Worm (Caenorhabditis elegans) whole organism, mixed stage, embryonic: Measurements from ENCODE around the gene C03E10.1.

ENCODE experiments used
- M03D4.4 ChIP-seq: sonication (generic microtip); optimal IDR thresholded peaks from 2 replicates; lab custom pipeline; 2017; ENCODE audit warnings: mild to moderate bottlenecking, missing genetic modification characterization, missing compliant biosample characterization
- bed-3 ChIP-seq: fragments of 200-800 bp; sonication (Bioruptor generic); optimal IDR thresholded peaks from 3 replicates; lab custom pipeline; 2018; ENCODE audit warnings: mild to moderate bottlenecking, missing genetic modification characterization, moderate library complexity, missing compliant biosample characterization
- blmp-1 ChIP-seq: fragments of 150-350 bp; optimal IDR thresholded peaks from 2 replicates; lab custom pipeline; 2014; ENCODE audit warnings: missing biosample characterization, missing genetic modification characterization
- ceh-39 ChIP-seq: fragments of 150-350 bp; optimal IDR thresholded peaks from 2 replicates; lab custom pipeline; 2014; ENCODE audit warnings: missing biosample characterization, missing genetic modification characterization
- ceh-43 ChIP-seq: fragments of 200-800 bp; sonication (Bioruptor generic); optimal IDR thresholded peaks from 2 replicates; lab custom pipeline; 2018; ENCODE audit warnings: mild to moderate bottlenecking, missing genetic modification characterization, moderate library complexity, missing compliant biosample characterization
- ceh-83 ChIP-seq: fragments of 200-800 bp; sonication (Bioruptor generic); optimal IDR thresholded peaks from 2 replicates; lab custom pipeline; 2018; ENCODE audit warnings: mild to moderate bottlenecking, missing genetic modification characterization, missing compliant biosample characterization
- ces-1 ChIP-seq: fragments of 150-350 bp; optimal IDR thresholded peaks from 2 replicates; lab custom pipeline; 2014; ENCODE audit warnings: missing biosample characterization, missing genetic modification reagents, missing genetic modification characterization
- cnd-1 ChIP-seq: fragments of 200-800 bp; sonication (Bioruptor generic); optimal IDR thresholded peaks from 2 replicates; lab custom pipeline; 2018; ENCODE audit warnings: mild to moderate bottlenecking, missing genetic modification characterization, missing compliant biosample characterization
- drap-1 ChIP-seq: fragments of 200-800 bp; sonication (Bioruptor generic); optimal IDR thresholded peaks from 3 replicates; lab custom pipeline; 2018; ENCODE audit warnings: mild to moderate bottlenecking, missing genetic modification characterization, missing compliant biosample characterization
- elt-1 ChIP-seq: sonication (generic microtip); optimal IDR thresholded peaks from 2 replicates; lab custom pipeline; 2017; ENCODE audit warnings: missing genetic modification characterization, mild to moderate bottlenecking, missing compliant biosample characterization, antibody characterized with exemption, moderate library complexity, borderline replicate concordance; ENCODE audit not compliant: insufficient read depth
- flh-1 ChIP-seq: fragments of 200-800 bp; sonication (Bioruptor generic); optimal IDR thresholded peaks from 2 replicates; lab custom pipeline; 2018; ENCODE audit warnings: mild to moderate bottlenecking, missing genetic modification characterization, moderate library complexity, missing compliant biosample characterization
- ham-2 ChIP-seq: fragments of 200-800 bp; sonication (Bioruptor generic); optimal IDR thresholded peaks from 2 replicates; lab custom pipeline; 2018; ENCODE audit warnings: mild to moderate bottlenecking, missing genetic modification characterization, missing compliant biosample characterization
- hlh-1 ChIP-seq: fragments of 150-350 bp; optimal IDR thresholded peaks from 2 replicates; lab custom pipeline; 2014; ENCODE audit warnings: missing biosample characterization, missing genetic modification reagents, missing genetic modification characterization
- lin-13 ChIP-seq: fragments of 150-350 bp; optimal IDR thresholded peaks from 2 replicates; lab custom pipeline; 2014; ENCODE audit warnings: missing biosample characterization, missing genetic modification characterization
- lin-32 ChIP-seq: fragments of 200-800 bp; sonication (Bioruptor generic); optimal IDR thresholded peaks from 2 replicates; lab custom pipeline; 2018; ENCODE audit warnings: mild to moderate bottlenecking, missing genetic modification characterization, missing compliant biosample characterization
- lsy-2 ChIP-seq: fragments of 150-350 bp; optimal IDR thresholded peaks from 2 replicates; lab custom pipeline; 2014; ENCODE audit warnings: missing biosample characterization, missing genetic modification characterization
- mab-5 ChIP-seq: fragments of 150-350 bp; optimal IDR thresholded peaks from 2 replicates; lab custom pipeline; 2014; ENCODE audit warnings: missing biosample characterization, missing genetic modification characterization
- mep-1 ChIP-seq: fragments of 150-350 bp; optimal IDR thresholded peaks from 2 replicates; lab custom pipeline; 2017; ENCODE audit warnings: missing biosample characterization, missing genetic modification reagents, missing genetic modification characterization, inconsistent platforms
- mls-2 ChIP-seq: sonication (generic microtip); optimal IDR thresholded peaks from 2 replicates; lab custom pipeline; 2016; ENCODE audit warnings: mild to moderate bottlenecking, missing genetic modification characterization, moderate library complexity, missing compliant biosample characterization
- nhr-2 ChIP-seq: fragments of 150-350 bp; optimal IDR thresholded peaks from 2 replicates; lab custom pipeline; 2014; ENCODE audit warnings: missing biosample characterization, missing genetic modification characterization
- nhr-237 ChIP-seq: fragments of 150-350 bp; optimal IDR thresholded peaks from 2 replicates; lab custom pipeline; 2014; ENCODE audit warnings: missing biosample characterization, missing genetic modification characterization
- nhr-28 ChIP-seq: fragments of 150-350 bp; optimal IDR thresholded peaks from 2 replicates; lab custom pipeline; 2014; ENCODE audit warnings: missing biosample characterization, missing genetic modification characterization
- pha-4 ChIP-seq: fragments of 150-350 bp; optimal IDR thresholded peaks from 2 replicates; lab custom pipeline; 2018; ENCODE audit warnings: missing biosample characterization, missing genetic modification reagents, missing genetic modification characterization
- sem-2 ChIP-seq: fragments of 200-800 bp; sonication (Bioruptor generic); optimal IDR thresholded peaks from 2 replicates; lab custom pipeline; 2018; ENCODE audit warnings: mild to moderate bottlenecking, missing genetic modification characterization, missing compliant biosample characterization
- snpc-4 ChIP-seq: fragments of 150-350 bp; optimal IDR thresholded peaks from 2 replicates; lab custom pipeline; 2014; ENCODE audit warnings: missing biosample characterization, missing genetic modification characterization
- tbx-8 ChIP-seq: fragments of 200-800 bp; sonication (Bioruptor generic); optimal IDR thresholded peaks from 2 replicates; lab custom pipeline; 2018; ENCODE audit warnings: mild to moderate bottlenecking, missing genetic modification characterization, moderate library complexity, missing compliant biosample characterization
- unc-120 ChIP-seq: sonication (generic microtip); optimal IDR thresholded peaks from 2 replicates; lab custom pipeline; 2017; ENCODE audit warnings: missing genetic modification characterization, missing compliant biosample characterization; ENCODE audit not compliant: poor library complexity, severe bottlenecking
- unc-39 ChIP-seq: fragments of 150-350 bp; optimal IDR thresholded peaks from 2 replicates; lab custom pipeline; 2014; ENCODE audit warnings: missing biosample characterization, missing genetic modification characterization
- unc-62 ChIP-seq: fragments of 150-350 bp; optimal IDR thresholded peaks from 2 replicates; lab custom pipeline; 2014; ENCODE audit warnings: missing biosample characterization, missing genetic modification reagents, missing genetic modification characterization
- zip-8 ChIP-seq: fragments of 150-350 bp; optimal IDR thresholded peaks from 2 replicates; lab custom pipeline; 2014; ENCODE audit warnings: missing biosample characterization, missing genetic modification characterization
- ztf-11 ChIP-seq: fragments of 150-350 bp; optimal IDR thresholded peaks from 2 replicates; lab custom pipeline; 2014; ENCODE audit warnings: missing biosample characterization, missing genetic modification characterization

The C03E10.1 gene

DNA sequence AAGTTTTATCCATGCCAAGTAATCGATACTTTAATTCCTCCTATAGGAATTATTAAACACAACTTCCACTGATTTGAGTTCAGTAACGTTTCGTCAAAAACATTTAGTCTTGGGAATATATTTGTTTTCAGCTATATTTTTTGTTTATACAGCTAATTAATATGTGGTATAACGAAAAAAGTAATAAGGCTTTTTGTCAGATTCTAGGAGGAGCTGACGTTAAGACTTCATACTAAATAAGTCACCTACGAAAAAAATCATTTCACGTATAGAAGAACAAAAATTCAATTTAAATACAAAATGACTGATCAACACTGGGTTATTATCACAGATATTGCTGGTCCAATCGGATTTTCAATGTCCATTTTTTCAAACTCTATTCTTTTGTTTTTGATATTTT lies 22.2 kb upstream of the C03E10.1 start, which contains the start of gene str-115:
Gene str-115, plus strand, starts transcription at position 301 of the 400 bp plus-strand sequence.
- TF ChIP-seq elt-1 (tag; lab: Kevin White, UChicago) (no peak), nhr-2 (no peak), ceh-39 (no peak), nhr-28 (tag; lab: Kevin White, UChicago) (no peak), snpc-4 (tag; lab: Kevin White, UChicago) (no peak), nhr-237 (tag; lab: Kevin White, UChicago) (no peak), ceh-43 (no peak), bed-3 (GFP tag; lab: Kevin White, UChicago) (no peak), ceh-83 (GFP tag; lab: Kevin White, UChicago) (no peak), mep-1 (no peak), M03D4.4 (tag; lab: Kevin White, UChicago) (no peak), blmp-1 (tag; lab: Kevin White, UChicago) (no peak), pha-4 (tag; lab: Kevin White, UChicago) (no peak)

DNA sequence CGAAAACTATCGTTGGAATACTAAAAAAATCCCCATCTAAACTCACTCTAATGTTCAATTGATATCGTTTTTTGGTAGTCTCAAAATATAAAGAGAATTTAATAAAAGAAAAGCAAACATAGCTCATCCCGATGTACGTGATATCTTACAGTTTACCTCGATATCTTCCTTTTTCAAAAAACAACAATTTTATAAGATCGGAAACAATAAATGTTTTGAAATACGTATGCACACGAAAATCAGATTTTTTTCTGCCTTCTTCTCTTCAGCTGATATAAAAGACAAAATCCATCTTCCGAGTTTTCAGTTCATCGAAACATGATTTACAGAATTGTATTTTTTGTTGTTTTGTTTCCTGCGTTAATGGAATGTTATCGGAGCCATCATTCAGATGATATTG lies 19.9 kb upstream of the C03E10.1 start, which contains the start of gene clec-222:
Gene clec-222, plus strand, starts transcription at position 301 of the 400 bp plus-strand sequence.
- TF ChIP-seq lin-32: no peak
- TF ChIP-seq nhr-237 (tag; lab: Kevin White, UChicago): no peak

DNA sequence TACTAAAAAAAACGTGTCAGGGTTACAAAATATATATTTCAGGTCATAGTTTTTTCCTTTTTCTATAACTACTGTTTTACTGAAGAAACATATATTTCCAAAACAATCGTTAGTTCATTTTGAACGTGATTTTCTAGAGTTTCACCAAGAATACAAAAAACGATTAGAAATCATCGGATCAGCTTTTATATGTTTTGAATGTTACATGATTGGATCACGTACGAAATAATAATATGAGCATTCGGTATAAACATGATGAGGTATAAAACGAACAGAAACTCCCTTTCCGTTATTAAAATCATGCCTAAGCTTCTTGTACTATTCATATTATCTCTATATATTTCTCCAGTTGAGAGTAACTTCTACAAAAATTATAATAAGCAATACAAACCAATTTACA lies 18.1 kb upstream of the C03E10.1 start, which contains the start of gene clec-223:
Gene clec-223, plus strand, starts transcription at position 301 of the 400 bp plus-strand sequence.
- TF ChIP-seq cnd-1 (tag; lab: Kevin White, UChicago) (no peak), pha-4 (tag; lab: Kevin White, UChicago) (no peak), tbx-8 (GFP tag; lab: Kevin White, UChicago) (no peak), mls-2 (no peak), ceh-43 (no peak), sem-2 (GFP tag; lab: Kevin White, UChicago) (no peak), ztf-11 (tag; lab: Kevin White, UChicago) (no peak), bed-3 (GFP tag; lab: Kevin White, UChicago) (no peak), lsy-2 (no peak), nhr-237 (tag; lab: Kevin White, UChicago) (no peak), ceh-39 (no peak), lin-13 (tag; lab: Kevin White, UChicago) (no peak), unc-120 (tag; lab: Kevin White, UChicago) (no peak), drap-1 (GFP tag; lab: Kevin White, UChicago) (no peak), snpc-4 (tag; lab: Kevin White, UChicago) (no peak), hlh-1 (tag; lab: Kevin White, UChicago) (no peak), unc-62 (GFP tag; lab: Kevin White, UChicago) (no peak), ceh-83 (GFP tag; lab: Kevin White, UChicago) (no peak)

DNA sequence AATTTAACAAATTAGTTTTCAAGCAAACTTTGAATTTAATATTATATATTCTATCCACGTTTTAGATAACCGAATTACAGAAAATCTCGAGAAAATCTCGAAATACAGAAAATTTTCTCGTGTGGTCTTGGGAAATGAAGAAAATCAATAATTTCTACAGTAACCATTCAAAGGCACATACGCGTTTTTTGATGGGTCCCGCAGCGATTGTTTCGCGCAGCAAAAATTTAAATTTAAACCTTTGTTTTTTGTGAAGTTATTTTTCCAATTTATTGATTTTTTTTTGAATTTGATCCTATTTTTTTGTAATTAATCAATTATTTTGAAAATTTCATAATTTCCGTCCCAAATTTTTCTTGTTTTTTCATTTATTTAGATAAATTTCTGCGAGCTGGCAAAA lies 11.4 kb upstream of the C03E10.1 start:
- no peak for TF ChIP-seq ceh-39
- TF ChIP-seq ham-2: no peak
- TF ChIP-seq mab-5: no peak
- no peak for TF ChIP-seq nhr-28 (tag; lab: Kevin White, UChicago)
- TF ChIP-seq ceh-43: no peak

DNA sequence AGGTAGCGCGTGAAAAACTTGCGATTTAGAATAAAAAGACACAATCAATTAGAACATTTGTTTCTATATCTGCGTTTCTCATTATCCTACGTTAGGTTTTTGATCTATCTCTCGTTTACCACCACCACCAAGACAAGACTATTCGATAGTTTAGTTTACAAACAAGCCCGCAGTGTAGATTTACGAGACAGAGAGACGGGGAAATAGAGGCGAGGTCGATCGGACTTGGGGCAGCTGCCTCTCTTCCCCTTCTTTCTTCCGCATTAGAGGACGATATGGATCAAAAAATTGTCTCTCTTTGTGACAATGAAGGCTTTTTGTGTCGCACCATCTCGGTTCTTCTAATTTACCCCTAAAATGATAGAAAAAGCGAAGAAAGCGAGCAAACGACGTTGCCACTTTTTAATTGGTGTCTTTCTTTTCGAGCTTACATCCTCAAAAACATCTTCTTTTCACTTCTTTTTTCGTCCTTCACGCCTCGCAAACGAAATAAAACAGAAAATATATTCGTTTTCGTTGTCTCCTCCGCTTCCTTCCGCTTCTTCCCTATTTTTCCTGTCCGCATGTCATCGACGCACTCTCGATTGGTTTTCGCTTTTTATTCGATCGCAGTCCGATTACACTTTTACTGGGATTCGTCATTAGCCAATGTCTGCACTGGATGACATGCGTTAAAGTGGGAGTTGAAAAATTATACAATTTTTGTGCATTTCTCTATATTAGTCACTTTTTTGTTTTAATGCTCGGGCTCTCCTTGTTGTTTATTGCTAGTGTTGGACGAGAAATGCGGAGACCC lies 9.4 kb upstream of the C03E10.1 start:
- no peak for TF ChIP-seq zip-8 (tag; lab: Kevin White, UChicago)
- TF ChIP-seq elt-1 (tag; lab: Kevin White, UChicago): peak; percentile 41
- peak; percentile 39 for TF ChIP-seq ceh-39
- no peak for TF ChIP-seq ceh-83 (GFP tag; lab: Kevin White, UChicago)
- TF ChIP-seq unc-120 (tag; lab: Kevin White, UChicago): peak; percentile 38
- TF ChIP-seq bed-3 (GFP tag; lab: Kevin White, UChicago): no peak
- TF ChIP-seq ceh-43: no peak
- no peak for TF ChIP-seq nhr-2
- TF ChIP-seq blmp-1 (tag; lab: Kevin White, UChicago): peak; percentile 69
- TF ChIP-seq unc-62 (GFP tag; lab: Kevin White, UChicago): peak; percentile 39
- no peak for TF ChIP-seq unc-39
- peak; percentile 7 for TF ChIP-seq mep-1
- no peak for TF ChIP-seq nhr-237 (tag; lab: Kevin White, UChicago)
- TF ChIP-seq flh-1 (GFP tag; lab: Kevin White, UChicago): no peak
- peak; percentile 91 for TF ChIP-seq hlh-1 (tag; lab: Kevin White, UChicago)
- peak; percentile 3 for TF ChIP-seq ces-1 (GFP tag; lab: Kevin White, UChicago)
- TF ChIP-seq ham-2: peak; percentile 65
